Worm (Caenorhabditis elegans): ENCODE measurements around the gene ZK1320.5.

- TF ChIP-seq lin-35 (GFP tag; optimal IDR thresholded peaks at IDR 0.05) (no peak), K11D2.4 (GFP tag; IDR thresholded peaks at IDR 0.05) (no peak), ama-1 (optimal IDR thresholded peaks at IDR 0.05) (no peak), ama-1 (GFP tag; optimal IDR thresholded peaks at IDR 0.05) (no peak), unc-62 (GFP tag; optimal IDR thresholded peaks at IDR 0.05) (no peak), dpl-1 (GFP tag; optimal IDR thresholded peaks at IDR 0.05) (peak; percentile 13), let-607 (tag; optimal IDR thresholded peaks at IDR 0.05) (no peak), lir-1 (GFP tag; conservative IDR thresholded peaks at IDR 0.05) (no peak), F57A8.1 (GFP tag; optimal IDR thresholded peaks at IDR 0.05) (no peak), xnd-1 (tag; optimal IDR thresholded peaks at IDR 0.05) (no peak)
Observed at ce11 chrII:9713083-9713482, 47.6 kb upstream of the ZK1320.5 start.
